Fruit fly (Drosophila melanogaster): ENCODE results near the gene CG1958.

Gene CG1958

dm6 chrX:7300722-7301350 is 34.1 kb downstream of the CG1958 start (continued):
- no peak for TF ChIP-seq pho (GFP tag; optimal IDR thresholded peaks at IDR 0.05)
- TF ChIP-seq nom (GFP tag; optimal IDR thresholded peaks at IDR 0.05): no peak
- peak; percentile 85 for TF ChIP-seq cg (GFP tag; optimal IDR thresholded peaks at IDR 0.05)
- no peak for TF ChIP-seq MESR4 (GFP tag; optimal IDR thresholded peaks at IDR 0.05)
- TF ChIP-seq Asciz (GFP tag; optimal IDR thresholded peaks at IDR 0.05): no peak
- TF ChIP-seq CG31224 (GFP tag; IDR thresholded peaks at IDR 0.05): no peak
- no peak for TF ChIP-seq NfI (GFP tag; optimal IDR thresholded peaks at IDR 0.05)
- TF ChIP-seq Hsf (GFP tag; optimal IDR thresholded peaks at IDR 0.05): no peak
- no peak for TF ChIP-seq bcd (GFP tag; optimal IDR thresholded peaks at IDR 0.05)
- TF ChIP-seq rib (GFP tag; IDR thresholded peaks at IDR 0.05): peak; percentile 31; the same call in 1 of the 2 replicates
- no peak for TF ChIP-seq Ravus (GFP tag; IDR thresholded peaks at IDR 0.05)
- no peak for TF ChIP-seq PHDP (tag; optimal IDR thresholded peaks at IDR 0.05)
- TF ChIP-seq MTF-1 (GFP tag; optimal IDR thresholded peaks at IDR 0.05; ENCODE audit: borderline replicate concordance): no peak
- no peak for TF ChIP-seq HLH54F (GFP tag; optimal IDR thresholded peaks at IDR 0.05)
- no peak for TF ChIP-seq CG4328 (GFP tag; optimal IDR thresholded peaks at IDR 0.05)
- no peak for TF ChIP-seq klu (GFP tag; IDR thresholded peaks at IDR 0.05)
- no peak for TF ChIP-seq scrt (GFP tag; optimal IDR thresholded peaks at IDR 0.05)
- TF ChIP-seq H2.0 (GFP tag; IDR thresholded peaks at IDR 0.05): no peak
- TF ChIP-seq CG18619 (GFP tag; optimal IDR thresholded peaks at IDR 0.05): no peak
- no peak for TF ChIP-seq MBD-R2 (GFP tag; IDR thresholded peaks at IDR 0.05)
- TF ChIP-seq Optix (GFP tag; IDR thresholded peaks at IDR 0.05): no peak
- TF ChIP-seq Dip2 (GFP tag; IDR thresholded peaks at IDR 0.05): no peak
- TF ChIP-seq pzg (GFP tag; optimal IDR thresholded peaks at IDR 0.05): no peak
- peak; percentile 86 for TF ChIP-seq sqz (GFP tag; optimal IDR thresholded peaks at IDR 0.05)
- no peak for TF ChIP-seq CG8281 (tag; optimal IDR thresholded peaks at IDR 0.05)
- no peak for TF ChIP-seq CG30403 (GFP tag; optimal IDR thresholded peaks at IDR 0.05)
- no peak for TF ChIP-seq trem (tag; optimal IDR thresholded peaks at IDR 0.05)
- TF ChIP-seq CG7928 (GFP tag; optimal IDR thresholded peaks at IDR 0.05): no peak
- TF ChIP-seq Side (GFP tag; optimal IDR thresholded peaks at IDR 0.05): no peak
- TF ChIP-seq HmgZ (tag; optimal IDR thresholded peaks at IDR 0.05): no peak
- 0 out of 2 replicates have a peak, but pooled peaks have one; percentile 24 for TF ChIP-seq sna (GFP tag; IDR thresholded peaks at IDR 0.05; ENCODE audit: partially characterized antibody)
- 0 out of 3 replicates have a peak, but pooled peaks have one; percentile 51 for TF ChIP-seq CG11456 (GFP tag; IDR thresholded peaks at IDR 0.05)
- TF ChIP-seq ac (GFP tag; optimal IDR thresholded peaks at IDR 0.05): peak; percentile 8
- peak; percentile 16; the same call in 1 of the 2 replicates for TF ChIP-seq HLH3B (GFP tag; IDR thresholded peaks at IDR 0.05)
- TF ChIP-seq E2f1 (GFP tag; IDR thresholded peaks at IDR 0.05): no peak
- no peak for TF ChIP-seq CG11504 (tag; optimal IDR thresholded peaks at IDR 0.05)
- TF ChIP-seq CG32767 (GFP tag; IDR thresholded peaks at IDR 0.05): peak; percentile 89
- no peak for TF ChIP-seq sens (GFP tag)
- TF ChIP-seq tup (GFP tag; optimal IDR thresholded peaks at IDR 0.05): no peak
- TF ChIP-seq slou (GFP tag; optimal IDR thresholded peaks at IDR 0.05): no peak
- TF ChIP-seq TFAM (GFP tag; optimal IDR thresholded peaks at IDR 0.05): no peak
- no peak for TF ChIP-seq Meics (GFP tag; optimal IDR thresholded peaks at IDR 0.05)
- TF ChIP-seq fd96Cb (tag; optimal IDR thresholded peaks at IDR 0.05): no peak
- TF ChIP-seq gce (GFP tag; IDR thresholded peaks at IDR 0.05): no peak; the same call in 2 of the 3 replicates
- peak; percentile 96 for TF ChIP-seq sr (GFP tag; IDR thresholded peaks at IDR 0.05)
- TF ChIP-seq CG43689 (GFP tag; IDR thresholded peaks at IDR 0.05): no peak
- TF ChIP-seq tgo (GFP tag; IDR thresholded peaks at IDR 0.05): no peak; the same call in 2 of the 3 replicates
- no peak for TF ChIP-seq peb (GFP tag; IDR thresholded peaks at IDR 0.05)
- no peak for TF ChIP-seq Hr51 (GFP tag; optimal IDR thresholded peaks at IDR 0.05)
- no peak for TF ChIP-seq mirr (GFP tag; optimal IDR thresholded peaks at IDR 0.05)
- no peak for TF ChIP-seq CG4282 (GFP tag; optimal IDR thresholded peaks at IDR 0.05)

All from whole organism, embryonic.